Fruit fly (Drosophila melanogaster) whole organism, embryonic: ENCODE measurements around the gene CG34056.

Experiments used
- Ada2b ChIP-seq: fragments of 200-800 bp; sonication (Bioruptor generic); IDR thresholded peaks from 2 replicates; pipeline ENCODE4 v1.3.6; 2022; ENCODE audit warnings: missing biosample characterization, missing genetic modification characterization
- Blimp-1 ChIP-seq: fragments of 200-800 bp; sonication (Bioruptor generic); optimal IDR thresholded peaks from 3 replicates; lab custom pipeline; 2018; ENCODE audit warnings: missing biosample characterization, missing genetic modification characterization, mild to moderate bottlenecking, moderate library complexity, missing genetic modification reagents
- CG11085 ChIP-seq: fragments of 200-800 bp; sonication (Bioruptor generic); IDR thresholded peaks from 2 replicates; pipeline ENCODE4 v1.3.6; 2022; ENCODE audit warnings: missing biosample characterization, missing genetic modification characterization
- CG12659 ChIP-seq: fragments of 200-800 bp; sonication (Bioruptor generic); optimal IDR thresholded peaks from 3 replicates; lab custom pipeline; 2017; ENCODE audit warnings: mild to moderate bottlenecking, missing biosample characterization, missing genetic modification reagents, missing genetic modification characterization
- CG17385 ChIP-seq: fragments of 200-800 bp; sonication (Bioruptor generic); optimal IDR thresholded peaks from 3 replicates; lab custom pipeline; 2018; ENCODE audit warnings: missing biosample characterization, mild to moderate bottlenecking, missing genetic modification characterization
- CG18619 ChIP-seq: fragments of 200-800 bp; sonication (Bioruptor generic); optimal IDR thresholded peaks from 3 replicates; lab custom pipeline; 2017; ENCODE audit warnings: missing biosample characterization, mild to moderate bottlenecking, missing genetic modification characterization
- CG18764 ChIP-seq: fragments of 200-800 bp; sonication (Bioruptor generic); optimal IDR thresholded peaks from 3 replicates; lab custom pipeline; 2016; ENCODE audit warnings: missing biosample characterization, missing genetic modification characterization
- CG2199 ChIP-seq: fragments of 200-800 bp; sonication (Bioruptor generic); IDR thresholded peaks from 3 replicates; pipeline ENCODE4 v1.3.6; 2022; ENCODE audit warnings: missing biosample characterization, missing genetic modification characterization
- CG3065 ChIP-seq: fragments of 200-800 bp; sonication (Bioruptor generic); optimal IDR thresholded peaks from 2 replicates; lab custom pipeline; 2016; ENCODE audit warnings: missing biosample characterization, missing genetic modification characterization
- CG31224 ChIP-seq: fragments of 200-800 bp; sonication (Bioruptor generic); IDR thresholded peaks from 2 replicates; pipeline ENCODE4 v1.3.6; 2022; ENCODE audit warnings: missing biosample characterization, missing genetic modification characterization
- CG4617 ChIP-seq: fragments of 200-800 bp; sonication (Bioruptor generic); optimal IDR thresholded peaks from 3 replicates; lab custom pipeline; 2016; ENCODE audit warnings: missing biosample characterization, missing genetic modification characterization, borderline replicate concordance
- CG5180 ChIP-seq: fragments of 200-800 bp; sonication (Bioruptor generic); optimal IDR thresholded peaks from 3 replicates; lab custom pipeline; 2017; ENCODE audit warnings: missing biosample characterization, missing genetic modification characterization, mild to moderate bottlenecking, moderate library complexity, missing genetic modification reagents
- CG7357 ChIP-seq: fragments of 200-800 bp; sonication (Bioruptor generic); IDR thresholded peaks from 3 replicates; pipeline ENCODE4 v1.3.6; 2022; ENCODE audit warnings: missing biosample characterization, missing genetic modification characterization
- CG7963 ChIP-seq: fragments of 200-800 bp; sonication (Bioruptor generic); IDR thresholded peaks from 3 replicates; pipeline ENCODE4 v1.3.6; 2022; ENCODE audit warnings: missing biosample characterization, missing genetic modification characterization; ENCODE audit not compliant: partially characterized antibody
- CG8359 ChIP-seq: fragments of 200-800 bp; sonication (Bioruptor generic); optimal IDR thresholded peaks from 2 replicates; lab custom pipeline; 2017; ENCODE audit warnings: missing biosample characterization, mild to moderate bottlenecking, missing genetic modification characterization, borderline replicate concordance
- CTCF ChIP-seq: fragments of 200-800 bp; sonication (Bioruptor generic); optimal IDR thresholded peaks from 2 replicates; lab custom pipeline; 2017; ENCODE audit warnings: missing biosample characterization, mild to moderate bottlenecking, missing genetic modification characterization, moderate library complexity
- Dek ChIP-seq: fragments of 200-800 bp; sonication (Bioruptor generic); optimal IDR thresholded peaks from 3 replicates; lab custom pipeline; 2019; ENCODE audit warnings: missing biosample characterization, mild to moderate bottlenecking, missing genetic modification characterization, moderate library complexity
- HLH4C ChIP-seq: fragments of 200-800 bp; sonication (Bioruptor generic); IDR thresholded peaks from 3 replicates; pipeline ENCODE4 v1.3.6; 2022; ENCODE audit warnings: missing biosample characterization, missing genetic modification characterization; ENCODE audit not compliant: partially characterized antibody
- HLH54F ChIP-seq: fragments of 200-800 bp; sonication (Bioruptor generic); optimal IDR thresholded peaks from 3 replicates; lab custom pipeline; 2016; ENCODE audit warnings: missing biosample characterization, missing genetic modification characterization
- Hey ChIP-seq: fragments of 200-800 bp; sonication (Bioruptor generic); optimal IDR thresholded peaks from 3 replicates; lab custom pipeline; 2018; ENCODE audit warnings: missing biosample characterization, mild to moderate bottlenecking, missing genetic modification characterization
- HmgD ChIP-seq: fragments of 200-800 bp; sonication (Bioruptor generic); optimal IDR thresholded peaks from 3 replicates; lab custom pipeline; 2016; ENCODE audit warnings: missing biosample characterization, missing genetic modification characterization
- Hr3 ChIP-seq: fragments of 200-800 bp; sonication (Bioruptor generic); optimal IDR thresholded peaks from 3 replicates; lab custom pipeline; 2016; ENCODE audit warnings: missing biosample characterization, missing genetic modification characterization
- Lpt ChIP-seq: fragments of >200 bp; optimal IDR thresholded peaks from 2 replicates; lab custom pipeline; 2018; ENCODE audit warnings: missing biosample characterization, missing genetic modification characterization
- NC2β ChIP-seq: fragments of 200-800 bp; sonication (Bioruptor generic); optimal IDR thresholded peaks from 2 replicates; lab custom pipeline; 2016; ENCODE audit warnings: missing biosample characterization, missing genetic modification characterization
- Rx ChIP-seq: fragments of 200-800 bp; sonication (Bioruptor generic); IDR thresholded peaks from 2 replicates; pipeline ENCODE4 v1.3.6; 2022; ENCODE audit warnings: missing biosample characterization, missing genetic modification characterization
- Sry-β ChIP-seq: fragments of 200-800 bp; sonication (Bioruptor generic); optimal IDR thresholded peaks from 2 replicates; lab custom pipeline; 2018; ENCODE audit warnings: missing biosample characterization, mild to moderate bottlenecking, missing genetic modification characterization, moderate library complexity
- Trl ChIP-seq, 3 experiments: fragments of >200 bp in 2 of 3; fragments of 200-800 bp in 1 of 3; sonication (Bioruptor generic) in 1 of 3; optimal IDR thresholded peaks; 2 replicates in 1 of 3; 3 replicates in 2 of 3; lab custom pipeline; 2016 to 2017; ENCODE audit warnings: missing biosample characterization in 1 of 3, missing genetic modification characterization in 1 of 3
- ara ChIP-seq: fragments of 200-800 bp; sonication (Bioruptor generic); IDR thresholded peaks from 2 replicates; pipeline ENCODE4 v1.3.6; 2022; ENCODE audit warnings: missing biosample characterization, missing genetic modification characterization
- ase ChIP-seq: fragments of 200-800 bp; sonication (Bioruptor generic); IDR thresholded peaks from 3 replicates; pipeline ENCODE4 v1.3.6; 2022; ENCODE audit warnings: missing biosample characterization, missing genetic modification characterization
- bigmax ChIP-seq: fragments of 200-800 bp; sonication (Bioruptor generic); optimal IDR thresholded peaks from 2 replicates; lab custom pipeline; 2018; ENCODE audit warnings: missing biosample characterization, mild to moderate bottlenecking, missing genetic modification characterization
- cad ChIP-seq: fragments of >200 bp; optimal IDR thresholded peaks from 2 replicates; lab custom pipeline; 2017; ENCODE audit warnings: missing biosample characterization, missing genetic modification characterization
- caup ChIP-seq: fragments of 200-800 bp; sonication (Bioruptor generic); optimal IDR thresholded peaks from 3 replicates; lab custom pipeline; 2017; ENCODE audit warnings: missing biosample characterization, mild to moderate bottlenecking, missing genetic modification characterization, moderate library complexity; ENCODE audit not compliant: severe bottlenecking
- cg ChIP-seq: fragments of 200-800 bp; sonication (Bioruptor generic); optimal IDR thresholded peaks from 3 replicates; lab custom pipeline; 2019; ENCODE audit warnings: missing biosample characterization, mild to moderate bottlenecking, missing genetic modification characterization, moderate library complexity
- chm ChIP-seq: fragments of 200-800 bp; sonication (Bioruptor generic); IDR thresholded peaks from 2 replicates; pipeline ENCODE4 v1.3.6; 2022; ENCODE audit warnings: missing biosample characterization, missing genetic modification characterization
- ci ChIP-seq: fragments of 200-800 bp; sonication (Bioruptor generic); IDR thresholded peaks from 3 replicates; pipeline ENCODE4 v1.3.6; 2022; ENCODE audit warnings: missing biosample characterization, missing genetic modification characterization
- crol ChIP-seq: fragments of 200-800 bp; sonication (Bioruptor generic); IDR thresholded peaks from 2 replicates; pipeline ENCODE4 v1.3.6; 2022; ENCODE audit warnings: missing biosample characterization, missing genetic modification characterization
- fu2 ChIP-seq: fragments of 200-800 bp; sonication (Bioruptor generic); optimal IDR thresholded peaks from 2 replicates; lab custom pipeline; 2016; ENCODE audit warnings: missing biosample characterization, missing genetic modification characterization
- gcm ChIP-seq: fragments of 200-800 bp; sonication (Bioruptor generic); optimal IDR thresholded peaks from 2 replicates; lab custom pipeline; 2019; ENCODE audit warnings: missing biosample characterization, mild to moderate bottlenecking, missing genetic modification characterization, moderate library complexity
- grau ChIP-seq: fragments of 200-800 bp; optimal IDR thresholded peaks from 3 replicates; lab custom pipeline; 2019; ENCODE audit warnings: missing biosample characterization, mild to moderate bottlenecking, missing genetic modification characterization, moderate library complexity
- hkb ChIP-seq, 2 experiments: fragments of 200-800 bp in 1 of 2; fragments of >200 bp in 1 of 2; sonication (Bioruptor generic) in 1 of 2; IDR thresholded peaks in 1 of 2; optimal IDR thresholded peaks in 1 of 2; 2 replicates each; pipeline versions ENCODE4 v1.3.6 to Lab custom; 2017 to 2022; ENCODE audit warnings: missing biosample characterization in 1 of 2, missing genetic modification characterization in 1 of 2
- ind ChIP-seq: fragments of 200-800 bp; sonication (Bioruptor generic); optimal IDR thresholded peaks from 3 replicates; lab custom pipeline; 2016; ENCODE audit warnings: missing biosample characterization, missing genetic modification characterization
- kni ChIP-seq: fragments of 200-800 bp; sonication (Bioruptor generic); optimal IDR thresholded peaks from 3 replicates; lab custom pipeline; 2017; ENCODE audit warnings: mild to moderate bottlenecking, missing biosample characterization, missing genetic modification reagents, missing genetic modification characterization
- lola ChIP-seq, 3 experiments: fragments of >200 bp in 2 of 3; fragments of 200-800 bp in 1 of 3; sonication (Bioruptor generic) in 1 of 3; optimal IDR thresholded peaks; 2 replicates each; lab custom pipeline; 2017 to 2019; ENCODE audit warnings: missing biosample characterization in 3 of 3, missing genetic modification characterization in 3 of 3, mild to moderate bottlenecking in 1 of 3, moderate library complexity in 1 of 3
- pho ChIP-seq: fragments of 200-800 bp; sonication (Bioruptor generic); optimal IDR thresholded peaks from 2 replicates; lab custom pipeline; 2016; ENCODE audit warnings: missing biosample characterization, missing genetic modification characterization
- run ChIP-seq: fragments of 200-800 bp; sonication (Bioruptor generic); optimal IDR thresholded peaks from 3 replicates; lab custom pipeline; 2018; ENCODE audit warnings: missing biosample characterization, mild to moderate bottlenecking, missing genetic modification characterization
- salm ChIP-seq: fragments of 200-800 bp; sonication (Bioruptor generic); optimal IDR thresholded peaks from 2 replicates; lab custom pipeline; 2018; ENCODE audit warnings: missing biosample characterization, mild to moderate bottlenecking, missing genetic modification characterization
- shn ChIP-seq: fragments of 200-800 bp; sonication (Bioruptor generic); optimal IDR thresholded peaks from 3 replicates; lab custom pipeline; 2016; ENCODE audit warnings: missing biosample characterization, missing genetic modification characterization
- tap ChIP-seq: fragments of 200-800 bp; optimal IDR thresholded peaks from 3 replicates; lab custom pipeline; 2019; ENCODE audit warnings: missing biosample characterization, mild to moderate bottlenecking, missing genetic modification characterization, moderate library complexity
- zfh2 ChIP-seq: fragments of 200-800 bp; sonication (Bioruptor generic); optimal IDR thresholded peaks from 2 replicates; lab custom pipeline; 2016; ENCODE audit warnings: missing biosample characterization, missing genetic modification characterization

CG34056 gene

DNA sequence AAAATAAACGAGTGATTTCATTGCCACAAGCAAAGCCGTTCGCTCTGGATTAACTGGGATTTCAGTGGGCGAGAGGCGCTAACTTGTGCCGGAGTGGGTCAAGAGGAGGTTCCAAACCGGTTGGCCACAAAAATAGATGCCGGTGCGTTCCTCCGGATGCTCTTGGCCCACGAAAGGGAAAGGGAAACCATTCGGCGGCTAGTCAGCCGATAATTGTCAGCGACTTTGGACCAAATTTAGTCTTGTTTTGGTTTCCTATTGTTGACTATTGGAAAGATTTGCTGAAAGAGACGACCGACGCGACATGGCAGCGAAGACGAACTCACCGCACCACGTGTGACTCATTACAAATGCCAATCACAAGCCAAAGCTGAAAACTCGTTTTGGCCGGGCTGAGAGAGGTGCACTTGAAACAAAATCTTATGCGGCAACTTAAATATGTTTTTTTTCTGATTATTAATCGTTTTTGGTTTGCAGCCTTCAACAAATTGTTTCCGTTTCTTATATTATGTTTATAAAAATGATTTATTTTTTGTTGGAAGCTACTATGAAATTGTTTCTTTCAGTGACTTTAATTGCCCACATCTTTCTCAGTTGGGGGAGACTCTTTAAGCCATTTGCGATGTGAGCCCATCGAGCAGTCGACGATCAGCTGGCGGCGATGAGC lies at the start of gene CG34056 (continued):
- TF ChIP-seq caup (GFP tag; lab: Kevin White, UChicago), result peak; percentile 88
- peak; percentile 92 for TF ChIP-seq CG31224
- TF ChIP-seq CG8359 (GFP tag; lab: Kevin White, UChicago), result peak; percentile 82
- TF ChIP-seq hkb (optimal IDR thresholded peaks at IDR 0.05; lab: Kevin White, UChicago), result no peak
- peak; percentile 98 for TF ChIP-seq hkb (GFP tag; IDR thresholded peaks at IDR 0.05; lab: Robert Waterston, UW)
- peak; percentile 49 for TF ChIP-seq Sry-β (GFP tag; lab: Kevin White, UChicago)
- peak; percentile 95 for TF ChIP-seq chm (GFP tag; lab: Robert Waterston, UW)
- TF ChIP-seq Hr3, result peak; percentile 79
- peak; percentile 86 for TF ChIP-seq CG12659
- TF ChIP-seq zfh2, result peak; percentile 75
- TF ChIP-seq pho (GFP tag; lab: Kevin White, UChicago), result peak; percentile 58
- peak; percentile 70 for TF ChIP-seq kni (GFP tag; lab: Kevin White, UChicago)
- peak; percentile 56 for TF ChIP-seq CG3065 (GFP tag; lab: Kevin White, UChicago)
- peak; percentile 83 for TF ChIP-seq CG17385
- no peak for TF ChIP-seq HmgD (GFP tag; lab: Kevin White, UChicago)
- TF ChIP-seq ci (GFP tag; lab: Robert Waterston, UW), result peak; percentile 98
- no peak for TF ChIP-seq Hey
- peak; percentile 71 for TF ChIP-seq HLH54F (GFP tag; lab: Kevin White, UChicago)
- peak; percentile 90 for TF ChIP-seq ase (GFP tag; lab: Robert Waterston, UW)
- peak; percentile 74 for TF ChIP-seq CG18619
- no peak for TF ChIP-seq cad (GFP tag; lab: Kevin White, UChicago)
- peak; percentile 49 for TF ChIP-seq CG4617
- TF ChIP-seq CG2199, result peak; percentile 92; the same call in 1 of the 3 replicates
- peak in 1 of 3 experiments; percentile 63 for TF ChIP-seq lola (GFP tag; optimal IDR thresholded peaks at IDR 0.05; lab: Kevin White, UChicago)
- TF ChIP-seq CG7963 (GFP tag; lab: Robert Waterston, UW), result no peak
- peak; percentile 84 for TF ChIP-seq CG5180 (GFP tag; lab: Kevin White, UChicago)
- TF ChIP-seq tap, result peak; percentile 93
- TF ChIP-seq NC2β (GFP tag; lab: Kevin White, UChicago), result peak; percentile 64
- TF ChIP-seq ara (GFP tag; lab: Robert Waterston, UW), result peak; percentile 96
- peak; percentile 97 for TF ChIP-seq Ada2b
- TF ChIP-seq ind, result peak; percentile 94
- TF ChIP-seq bigmax (GFP tag; lab: Kevin White, UChicago), result peak; percentile 2
- TF ChIP-seq shn (GFP tag; lab: Kevin White, UChicago), result peak; percentile 31
- peak; percentile 96 for TF ChIP-seq Rx
- TF ChIP-seq salm, result peak; percentile 88
- no peak for TF ChIP-seq crol (GFP tag; lab: Robert Waterston, UW)
- TF ChIP-seq CG18764 (GFP tag; lab: Kevin White, UChicago), result peak; percentile 91
- TF ChIP-seq grau (tag; lab: Kevin White, UChicago), result peak; percentile 85
- peak; percentile 89 for TF ChIP-seq CG7357 (GFP tag; lab: Robert Waterston, UW)
- TF ChIP-seq HLH4C (GFP tag; lab: Robert Waterston, UW), result no peak
- peak; percentile 89 for TF ChIP-seq Dek (tag; lab: Kevin White, UChicago)
- peak; percentile 91 for TF ChIP-seq Blimp-1 (GFP tag; lab: Kevin White, UChicago)
- peak; percentile 10 for TF ChIP-seq fu2 (GFP tag; lab: Kevin White, UChicago)
- TF ChIP-seq gcm (GFP tag; lab: Kevin White, UChicago), result peak; percentile 90
- TF ChIP-seq run (tag; lab: Kevin White, UChicago), result peak; percentile 91
- peak in 1 of 2 experiments; percentile 21 for TF ChIP-seq Trl (optimal IDR thresholded peaks at IDR 0.05; lab: Kevin White, UChicago)
- TF ChIP-seq Trl (GFP tag; optimal IDR thresholded peaks at IDR 0.05; lab: Kevin White, UChicago), result peak; percentile 88
- no peak for TF ChIP-seq cg (GFP tag; lab: Kevin White, UChicago)
- peak; percentile 53 for TF ChIP-seq CTCF (GFP tag; lab: Kevin White, UChicago)
- no peak for TF ChIP-seq Lpt (GFP tag; lab: Kevin White, UChicago)
- TF ChIP-seq CG11085 (GFP tag; lab: Robert Waterston, UW), result peak; percentile 82
